Worm (Caenorhabditis elegans): ENCODE data around the gene Y46G5A.38.

Gene Y46G5A.38

ce11 chrII:12797211-12797794, 29.5 kb upstream of the Y46G5A.38 start:
- TF ChIP-seq pes-1 (GFP tag; IDR thresholded peaks at IDR 0.05) (no peak), F13C5.2 (tag; optimal IDR thresholded peaks at IDR 0.05) (no peak), hmg-4 (GFP tag; optimal IDR thresholded peaks at IDR 0.05) (no peak), scrt-1 (GFP tag; IDR thresholded peaks at IDR 0.05) (no peak), hmbx-1 (tag; optimal IDR thresholded peaks at IDR 0.05) (no peak), ceh-36 (tag; optimal IDR thresholded peaks at IDR 0.05) (no peak), tbx-37 (GFP tag; conservative IDR thresholded peaks at IDR 0.05) (no peak), hnd-1 (tag; optimal IDR thresholded peaks at IDR 0.05) (no peak), tbx-11 (GFP tag; IDR thresholded peaks at IDR 0.05) (no peak), ets-7 (tag; optimal IDR thresholded peaks at IDR 0.05) (no peak), flt-1 (GFP tag; IDR thresholded peaks at IDR 0.05) (no peak), B0310.2 (tag; optimal IDR thresholded peaks at IDR 0.05) (no peak)

- no peak for TF ChIP-seq sea-1 (GFP tag; conservative IDR thresholded peaks at IDR 0.05)
- no peak for TF ChIP-seq F13C5.2 (tag; optimal IDR thresholded peaks at IDR 0.05)
- TF ChIP-seq hmbx-1 (tag; optimal IDR thresholded peaks at IDR 0.05) = no peak
- TF ChIP-seq ceh-13 (GFP tag; optimal IDR thresholded peaks at IDR 0.05) = no peak
- TF ChIP-seq aly-1 (tag; optimal IDR thresholded peaks at IDR 0.05) = no peak
- TF ChIP-seq ama-1 (optimal IDR thresholded peaks at IDR 0.05) = no peak
- no peak for TF ChIP-seq tbx-37 (GFP tag; conservative IDR thresholded peaks at IDR 0.05)
- TF ChIP-seq flt-1 (GFP tag; IDR thresholded peaks at IDR 0.05) = no peak
- no peak for TF ChIP-seq ceh-36 (tag; optimal IDR thresholded peaks at IDR 0.05)
- no peak for TF ChIP-seq tra-4 (tag; optimal IDR thresholded peaks at IDR 0.05)
- TF ChIP-seq hmg-4 (GFP tag; optimal IDR thresholded peaks at IDR 0.05) = no peak
- no peak for TF ChIP-seq scrt-1 (GFP tag; IDR thresholded peaks at IDR 0.05)
- no peak for TF ChIP-seq hnd-1 (tag; optimal IDR thresholded peaks at IDR 0.05)
- no peak for TF ChIP-seq B0310.2 (tag; optimal IDR thresholded peaks at IDR 0.05)
- no peak for TF ChIP-seq tbx-11 (GFP tag; IDR thresholded peaks at IDR 0.05)
Measured at ce11 chrII:12798814-12799213, 28.0 kb upstream of the Y46G5A.38 start.

ce11 chrII:12799364-12799763, 27.5 kb upstream of the Y46G5A.38 start:
- TF ChIP-seq aly-1 (tag; optimal IDR thresholded peaks at IDR 0.05) = no peak
- no peak for TF ChIP-seq tbx-37 (GFP tag; conservative IDR thresholded peaks at IDR 0.05)
- no peak for TF ChIP-seq tra-4 (tag; optimal IDR thresholded peaks at IDR 0.05)
- no peak for TF ChIP-seq ceh-36 (tag; optimal IDR thresholded peaks at IDR 0.05)
- no peak for TF ChIP-seq B0310.2 (tag; optimal IDR thresholded peaks at IDR 0.05)
- TF ChIP-seq ama-1 (optimal IDR thresholded peaks at IDR 0.05) = no peak
- no peak for TF ChIP-seq F13C5.2 (tag; optimal IDR thresholded peaks at IDR 0.05)
- no peak for TF ChIP-seq flt-1 (GFP tag; IDR thresholded peaks at IDR 0.05)
- no peak for TF ChIP-seq pes-1 (GFP tag; IDR thresholded peaks at IDR 0.05)
- no peak for TF ChIP-seq ceh-13 (GFP tag; optimal IDR thresholded peaks at IDR 0.05)
- TF ChIP-seq hmg-4 (GFP tag; optimal IDR thresholded peaks at IDR 0.05) = no peak
- TF ChIP-seq tbx-11 (GFP tag; IDR thresholded peaks at IDR 0.05) = no peak
- no peak for TF ChIP-seq scrt-1 (GFP tag; IDR thresholded peaks at IDR 0.05)
- no peak for TF ChIP-seq hnd-1 (tag; optimal IDR thresholded peaks at IDR 0.05)
- no peak for TF ChIP-seq sea-1 (GFP tag; conservative IDR thresholded peaks at IDR 0.05)
- TF ChIP-seq ets-7 (tag; optimal IDR thresholded peaks at IDR 0.05) = no peak
- TF ChIP-seq hmbx-1 (tag; optimal IDR thresholded peaks at IDR 0.05) = no peak

- TF ChIP-seq hmg-4 (GFP tag; optimal IDR thresholded peaks at IDR 0.05) = no peak
- no peak for TF ChIP-seq F13C5.2 (tag; optimal IDR thresholded peaks at IDR 0.05)
- no peak for TF ChIP-seq flt-1 (GFP tag; IDR thresholded peaks at IDR 0.05)
- no peak for TF ChIP-seq aly-1 (tag; optimal IDR thresholded peaks at IDR 0.05)
- TF ChIP-seq tbx-37 (GFP tag; conservative IDR thresholded peaks at IDR 0.05) = no peak
- TF ChIP-seq hnd-1 (tag; optimal IDR thresholded peaks at IDR 0.05) = no peak
- no peak for TF ChIP-seq ceh-36 (tag; optimal IDR thresholded peaks at IDR 0.05)
- TF ChIP-seq tra-4 (tag; optimal IDR thresholded peaks at IDR 0.05) = no peak
- TF ChIP-seq ceh-13 (GFP tag; optimal IDR thresholded peaks at IDR 0.05) = no peak
- TF ChIP-seq ama-1 (optimal IDR thresholded peaks at IDR 0.05) = no peak
- no peak for TF ChIP-seq scrt-1 (GFP tag; IDR thresholded peaks at IDR 0.05)
- TF ChIP-seq pes-1 (GFP tag; IDR thresholded peaks at IDR 0.05) = no peak
- TF ChIP-seq hmbx-1 (tag; optimal IDR thresholded peaks at IDR 0.05) = no peak
- no peak for TF ChIP-seq ets-7 (tag; optimal IDR thresholded peaks at IDR 0.05)
- TF ChIP-seq B0310.2 (tag; optimal IDR thresholded peaks at IDR 0.05) = no peak
- TF ChIP-seq tbx-11 (GFP tag; IDR thresholded peaks at IDR 0.05) = no peak
- no peak for TF ChIP-seq sea-1 (GFP tag; conservative IDR thresholded peaks at IDR 0.05)
Measured at ce11 chrII:12799927-12800522, 26.8 kb upstream of the Y46G5A.38 start.

- TF ChIP-seq ceh-13 (GFP tag; optimal IDR thresholded peaks at IDR 0.05) = no peak
Measured at ce11 chrII:12805161-12805560, 21.7 kb upstream of the Y46G5A.38 start, which contains the start of the genes Y46G5A.18 and Y46G5A.47. Gene Y46G5A.18 (minus strand): TSS chrII:12805261. Gene Y46G5A.47 (minus strand): TSS chrII:12805306.

ce11 chrII:12805765-12806384, 21.0 kb upstream of the Y46G5A.38 start:
- TF ChIP-seq ets-7 (tag; optimal IDR thresholded peaks at IDR 0.05) (no peak), ceh-13 (GFP tag; optimal IDR thresholded peaks at IDR 0.05) (no peak), ama-1 (optimal IDR thresholded peaks at IDR 0.05) (no peak), tbx-37 (GFP tag; conservative IDR thresholded peaks at IDR 0.05) (no peak), hmg-4 (GFP tag; optimal IDR thresholded peaks at IDR 0.05) (no peak), pes-1 (GFP tag; IDR thresholded peaks at IDR 0.05) (no peak), F13C5.2 (tag; optimal IDR thresholded peaks at IDR 0.05) (no peak), scrt-1 (GFP tag; IDR thresholded peaks at IDR 0.05) (no peak)

ce11 chrII:12806602-12807182, 20.2 kb upstream of the Y46G5A.38 start, which contains the start of gene spds-1:
Gene spds-1 (plus strand): TSS chrII:12806899.
- TF ChIP-seq hmbx-1 (tag; optimal IDR thresholded peaks at IDR 0.05) = no peak
- TF ChIP-seq pes-1 (GFP tag; IDR thresholded peaks at IDR 0.05) = no peak
- no peak for TF ChIP-seq sea-1 (GFP tag; conservative IDR thresholded peaks at IDR 0.05)
- no peak for TF ChIP-seq scrt-1 (GFP tag; IDR thresholded peaks at IDR 0.05)
- TF ChIP-seq ceh-13 (GFP tag; optimal IDR thresholded peaks at IDR 0.05) = no peak
- TF ChIP-seq aly-1 (tag; optimal IDR thresholded peaks at IDR 0.05) = no peak
- TF ChIP-seq hmg-4 (GFP tag; optimal IDR thresholded peaks at IDR 0.05) = no peak
- TF ChIP-seq F13C5.2 (tag; optimal IDR thresholded peaks at IDR 0.05) = no peak
- no peak for TF ChIP-seq B0310.2 (tag; optimal IDR thresholded peaks at IDR 0.05)
- no peak for TF ChIP-seq tbx-11 (GFP tag; IDR thresholded peaks at IDR 0.05)
